Worm (Caenorhabditis elegans) whole organism, L4 larva: Measurements from ENCODE around the gene F13A7.12.

Experiments
- ZK337.2 ChIP-seq: fragments of 200-800 bp; sonication (Bioruptor generic); IDR thresholded peaks from 2 replicates; pipeline ENCODE4 v1.3.6; 2022; ENCODE audit warnings: missing genetic modification reagents, missing genetic modification characterization, missing compliant biosample characterization
- ces-1 ChIP-seq: fragments of 150-350 bp; sonication (generic microtip); optimal IDR thresholded peaks from 4 replicates; lab custom pipeline; 2014; ENCODE audit warnings: missing biosample characterization, missing genetic modification reagents, missing genetic modification characterization
- dpl-1 ChIP-seq: fragments of 150-350 bp; optimal IDR thresholded peaks from 2 replicates; lab custom pipeline; 2014; ENCODE audit warnings: missing biosample characterization, missing genetic modification reagents, missing genetic modification characterization
- fkh-10 ChIP-seq: fragments of 150-350 bp; optimal IDR thresholded peaks from 2 replicates; lab custom pipeline; 2014; ENCODE audit warnings: missing biosample characterization, missing genetic modification reagents, missing genetic modification characterization
- hlh-11 ChIP-seq: fragments of 200-800 bp; sonication (Bioruptor generic); optimal IDR thresholded peaks from 2 replicates; lab custom pipeline; 2018; ENCODE audit warnings: mild to moderate bottlenecking, missing genetic modification characterization, missing compliant biosample characterization
- lin-15B ChIP-seq: fragments of 150-350 bp; sonication (generic microtip); optimal IDR thresholded peaks from 3 replicates; lab custom pipeline; 2014; ENCODE audit warnings: missing biosample characterization, missing genetic modification characterization
- nhr-10 ChIP-seq: fragments of 150-350 bp; optimal IDR thresholded peaks from 2 replicates; lab custom pipeline; 2014; ENCODE audit warnings: missing biosample characterization, missing genetic modification characterization
- nhr-11 ChIP-seq: fragments of 150-350 bp; optimal IDR thresholded peaks from 2 replicates; lab custom pipeline; 2014; ENCODE audit warnings: missing biosample characterization, missing genetic modification characterization
- skn-1 ChIP-seq: fragments of 150-350 bp; optimal IDR thresholded peaks from 2 replicates; lab custom pipeline; 2014; ENCODE audit warnings: missing biosample characterization, missing genetic modification characterization

ce11 chrV:16437546-16437945 lies 41.7 kb downstream of the F13A7.12 start, which contains the start of gene F26D2.15:
- TF ChIP-seq dpl-1: no peak
- TF ChIP-seq ZK337.2 (GFP tag; lab: Robert Waterston, UW): no peak
- TF ChIP-seq lin-15B: no peak
- no peak for TF ChIP-seq fkh-10 (GFP tag; lab: Kevin White, UChicago)
- TF ChIP-seq ces-1 (GFP tag; lab: Kevin White, UChicago): no peak
- no peak for TF ChIP-seq nhr-10 (tag; lab: Kevin White, UChicago)
- no peak for TF ChIP-seq nhr-11 (tag; lab: Kevin White, UChicago)
- TF ChIP-seq hlh-11 (tag; lab: Kevin White, UChicago): no peak
- no peak for TF ChIP-seq skn-1 (tag; lab: Kevin White, UChicago)
